Worm (Caenorhabditis elegans): Measurements from ENCODE around the gene C25D7.5.

DNA sequence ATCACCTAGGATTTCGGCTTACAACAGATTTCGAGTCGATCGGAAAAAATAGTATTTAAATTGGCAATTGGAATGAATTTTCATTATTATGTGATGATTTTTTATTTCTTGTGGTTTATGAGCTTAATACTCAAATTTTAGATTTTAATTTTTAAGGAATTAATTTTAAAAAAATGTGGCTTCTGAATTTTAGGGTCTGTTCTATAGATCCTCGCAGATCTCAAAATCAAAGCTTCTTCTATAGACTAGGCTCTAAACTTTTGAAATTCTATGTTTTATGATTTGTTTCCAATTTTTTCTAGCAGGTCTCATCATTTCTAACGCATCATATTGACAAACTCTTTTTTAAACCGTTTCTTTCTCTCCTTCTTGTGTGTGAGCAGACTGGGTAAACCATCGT lies 40.2 kb downstream of the C25D7.5 start, which contains the start of gene txt-12:
- TF ChIP-seq lin-1 (GFP tag; IDR thresholded peaks at IDR 0.05) (no peak), mep-1 (tag; optimal IDR thresholded peaks at IDR 0.05) (no peak), nhr-6 (tag; optimal IDR thresholded peaks at IDR 0.05) (no peak), ama-1 (optimal IDR thresholded peaks at IDR 0.05) (no peak), lin-38 (GFP tag; IDR thresholded peaks at IDR 0.05) (no peak), nhr-11 (tag; optimal IDR thresholded peaks at IDR 0.05) (no peak), ZK546.5 (tag; optimal IDR thresholded peaks at IDR 0.05) (no peak), zip-11 (GFP tag; IDR thresholded peaks at IDR 0.05) (no peak), ceh-44 (GFP tag; IDR thresholded peaks at IDR 0.05) (no peak), pha-4 (GFP tag; IDR thresholded peaks at IDR 0.05) (no peak), pha-4 (tag; optimal IDR thresholded peaks at IDR 0.05) (no peak), jun-1 (tag; optimal IDR thresholded peaks at IDR 0.05) (no peak), ztf-11 (tag; optimal IDR thresholded peaks at IDR 0.05) (no peak), dve-1 (tag; optimal IDR thresholded peaks at IDR 0.05; ENCODE audit: insufficient read depth) (no peak), nhr-42 (GFP tag; IDR thresholded peaks at IDR 0.05) (no peak)
